Fruit fly (Drosophila melanogaster) whole organism, embryonic: ENCODE data around the gene Or9a.
A peak's percentile ranks its signal among the peaks of the same experiment; 100 is the strongest.

Experiments
- BEAF-32 ChIP-seq: fragments of 200-800 bp; sonication (Bioruptor generic); optimal IDR thresholded peaks from 3 replicates; lab custom pipeline; 2017; ENCODE audit warnings: missing biosample characterization, missing genetic modification characterization, mild to moderate bottlenecking, moderate library complexity, missing genetic modification reagents
- CG13123 ChIP-seq: fragments of 200-800 bp; sonication (Bioruptor generic); optimal IDR thresholded peaks from 2 replicates; lab custom pipeline; 2016; ENCODE audit warnings: missing biosample characterization, missing genetic modification characterization
- CG13287 ChIP-seq: fragments of 200-800 bp; sonication (Bioruptor generic); IDR thresholded peaks from 2 replicates; pipeline ENCODE4 v1.3.6; 2022; ENCODE audit warnings: missing biosample characterization, missing genetic modification characterization; ENCODE audit not compliant: partially characterized antibody
- CG15479 ChIP-seq: fragments of 200-800 bp; sonication (Bioruptor generic); optimal IDR thresholded peaks from 3 replicates; lab custom pipeline; 2019; ENCODE audit warnings: missing biosample characterization, mild to moderate bottlenecking, missing genetic modification characterization, moderate library complexity
- CG1603 ChIP-seq: fragments of 200-800 bp; sonication (Bioruptor generic); optimal IDR thresholded peaks from 2 replicates; lab custom pipeline; 2019; ENCODE audit warnings: missing biosample characterization, mild to moderate bottlenecking, missing genetic modification characterization, moderate library complexity
- CG16815 ChIP-seq: fragments of 200-800 bp; sonication (Bioruptor generic); optimal IDR thresholded peaks from 3 replicates; lab custom pipeline; 2017; ENCODE audit warnings: missing biosample characterization, mild to moderate bottlenecking, missing genetic modification characterization
- CG17186 ChIP-seq: fragments of 200-800 bp; sonication (Bioruptor generic); optimal IDR thresholded peaks from 3 replicates; lab custom pipeline; 2017; ENCODE audit warnings: missing biosample characterization, missing genetic modification reagents, missing genetic modification characterization
- CG17802 ChIP-seq: fragments of 200-800 bp; sonication (Bioruptor generic); optimal IDR thresholded peaks from 2 replicates; lab custom pipeline; 2018; ENCODE audit warnings: missing biosample characterization, mild to moderate bottlenecking, missing genetic modification characterization, moderate library complexity
- CG2120 ChIP-seq: fragments of 200-800 bp; sonication (Bioruptor generic); optimal IDR thresholded peaks from 3 replicates; lab custom pipeline; 2016; ENCODE audit warnings: missing biosample characterization, missing genetic modification characterization
- CG3065 ChIP-seq: fragments of 200-800 bp; sonication (Bioruptor generic); optimal IDR thresholded peaks from 2 replicates; lab custom pipeline; 2016; ENCODE audit warnings: missing biosample characterization, missing genetic modification characterization
- CG33557 ChIP-seq: fragments of 200-800 bp; sonication (Bioruptor generic); optimal IDR thresholded peaks from 2 replicates; lab custom pipeline; 2019; ENCODE audit warnings: missing biosample characterization, mild to moderate bottlenecking, missing genetic modification characterization, moderate library complexity
- CG4328 ChIP-seq: fragments of 200-800 bp; sonication (Bioruptor generic); optimal IDR thresholded peaks from 3 replicates; lab custom pipeline; 2017; ENCODE audit warnings: missing biosample characterization, missing genetic modification reagents, missing genetic modification characterization
- CG6791 ChIP-seq: fragments of 200-800 bp; sonication (Bioruptor generic); IDR thresholded peaks from 3 replicates; pipeline ENCODE4 v1.3.6; 2022; ENCODE audit warnings: missing biosample characterization, missing genetic modification characterization; ENCODE audit not compliant: partially characterized antibody
- CG7556 ChIP-seq: fragments of 200-800 bp; sonication (Bioruptor generic); optimal IDR thresholded peaks from 2 replicates; lab custom pipeline; 2017; ENCODE audit warnings: missing biosample characterization, mild to moderate bottlenecking, missing genetic modification characterization
- CG7987 ChIP-seq: fragments of 200-800 bp; sonication (Bioruptor generic); optimal IDR thresholded peaks from 2 replicates; lab custom pipeline; 2018; ENCODE audit warnings: missing biosample characterization, mild to moderate bottlenecking, missing genetic modification characterization, moderate library complexity
- CG8478 ChIP-seq: fragments of >200 bp; optimal IDR thresholded peaks from 2 replicates; lab custom pipeline; 2018
- CG9437 ChIP-seq: fragments of 200-800 bp; sonication (Bioruptor generic); optimal IDR thresholded peaks from 2 replicates; lab custom pipeline; 2018; ENCODE audit warnings: missing biosample characterization, mild to moderate bottlenecking, missing genetic modification characterization
- CG9932 ChIP-seq: fragments of 200-800 bp; sonication (Bioruptor generic); IDR thresholded peaks from 2 replicates; pipeline ENCODE4 v1.3.6; 2022; ENCODE audit warnings: missing biosample characterization, missing genetic modification characterization
- E2f2 ChIP-seq: fragments of 200-800 bp; sonication (Bioruptor generic); IDR thresholded peaks from 2 replicates; pipeline ENCODE4 v1.3.6; 2022; ENCODE audit warnings: missing biosample characterization, missing genetic modification characterization
- Elba2 ChIP-seq: fragments of 200-800 bp; sonication (Bioruptor generic); optimal IDR thresholded peaks from 3 replicates; lab custom pipeline; 2016; ENCODE audit warnings: missing biosample characterization, missing genetic modification characterization
- Ets97D ChIP-seq: fragments of 200-800 bp; sonication (Bioruptor generic); optimal IDR thresholded peaks from 3 replicates; lab custom pipeline; 2016; ENCODE audit warnings: missing biosample characterization, missing genetic modification characterization
- HLH54F ChIP-seq: fragments of 200-800 bp; sonication (Bioruptor generic); optimal IDR thresholded peaks from 3 replicates; lab custom pipeline; 2016; ENCODE audit warnings: missing biosample characterization, missing genetic modification characterization
- Meics ChIP-seq: fragments of 200-800 bp; sonication (Bioruptor generic); optimal IDR thresholded peaks from 2 replicates; lab custom pipeline; 2017; ENCODE audit warnings: missing biosample characterization, mild to moderate bottlenecking, missing genetic modification characterization
- Mrtf ChIP-seq: fragments of 200-800 bp; sonication (Bioruptor generic); IDR thresholded peaks from 3 replicates; pipeline ENCODE4 v1.3.6; 2022; ENCODE audit warnings: missing biosample characterization, missing genetic modification characterization
- NC2β ChIP-seq: fragments of 200-800 bp; sonication (Bioruptor generic); optimal IDR thresholded peaks from 2 replicates; lab custom pipeline; 2016; ENCODE audit warnings: missing biosample characterization, missing genetic modification characterization
- Neu2 ChIP-seq: fragments of 200-800 bp; sonication (Bioruptor generic); optimal IDR thresholded peaks from 3 replicates; lab custom pipeline; 2016; ENCODE audit warnings: missing biosample characterization, missing genetic modification characterization, borderline replicate concordance
- Nf-YA ChIP-seq: fragments of 200-800 bp; sonication (Bioruptor generic); IDR thresholded peaks from 2 replicates; pipeline ENCODE4 v1.3.6; 2022; ENCODE audit warnings: missing biosample characterization, missing genetic modification characterization
- Opbp ChIP-seq: fragments of 200-800 bp; sonication (Bioruptor generic); IDR thresholded peaks from 3 replicates; pipeline ENCODE4 v1.3.6; 2022; ENCODE audit warnings: missing biosample characterization, missing genetic modification characterization; ENCODE audit not compliant: partially characterized antibody
- Sry-δ ChIP-seq: fragments of 200-800 bp; sonication (Bioruptor generic); optimal IDR thresholded peaks from 2 replicates; lab custom pipeline; 2016; ENCODE audit warnings: missing biosample characterization, missing genetic modification characterization
- YL-1 ChIP-seq: fragments of 200-800 bp; sonication (Bioruptor generic); optimal IDR thresholded peaks from 3 replicates; lab custom pipeline; 2017; ENCODE audit warnings: missing biosample characterization, mild to moderate bottlenecking, missing genetic modification characterization
- ato ChIP-seq: fragments of 200-800 bp; sonication (Bioruptor generic); IDR thresholded peaks from 2 replicates; pipeline ENCODE4 v1.3.6; 2022; ENCODE audit warnings: missing biosample characterization, missing genetic modification characterization; ENCODE audit not compliant: partially characterized antibody
- chinmo ChIP-seq: fragments of 200-800 bp; sonication (Bioruptor generic); IDR thresholded peaks from 4 replicates; pipeline ENCODE4 v1.3.6; 2022; ENCODE audit warnings: missing biosample characterization, missing genetic modification characterization; ENCODE audit not compliant: partially characterized antibody
- crc ChIP-seq: fragments of 200-800 bp; sonication (Bioruptor generic); optimal IDR thresholded peaks from 2 replicates; lab custom pipeline; 2016; ENCODE audit warnings: missing biosample characterization, missing genetic modification characterization
- emc ChIP-seq: fragments of 200-800 bp; sonication (Bioruptor generic); optimal IDR thresholded peaks from 2 replicates; lab custom pipeline; 2016; ENCODE audit warnings: missing biosample characterization, missing genetic modification characterization
- ewg ChIP-seq: fragments of 200-800 bp; sonication (Bioruptor generic); optimal IDR thresholded peaks from 3 replicates; lab custom pipeline; 2017; ENCODE audit warnings: mild to moderate bottlenecking, missing biosample characterization, missing genetic modification reagents, missing genetic modification characterization
- exex ChIP-seq: fragments of 200-800 bp; sonication (Bioruptor generic); optimal IDR thresholded peaks from 4 replicates; lab custom pipeline; 2018; ENCODE audit warnings: missing biosample characterization, mild to moderate bottlenecking, missing genetic modification characterization, moderate library complexity
- fd3F ChIP-seq: fragments of 200-800 bp; sonication (Bioruptor generic); optimal IDR thresholded peaks from 2 replicates; lab custom pipeline; 2018; ENCODE audit warnings: missing biosample characterization, mild to moderate bottlenecking, missing genetic modification characterization, moderate library complexity
- gfzf ChIP-seq: fragments of 200-800 bp; sonication (Bioruptor generic); optimal IDR thresholded peaks from 2 replicates; lab custom pipeline; 2016; ENCODE audit warnings: missing biosample characterization, mild to moderate bottlenecking, missing genetic modification characterization, moderate library complexity
- grau ChIP-seq: fragments of 200-800 bp; optimal IDR thresholded peaks from 3 replicates; lab custom pipeline; 2019; ENCODE audit warnings: missing biosample characterization, mild to moderate bottlenecking, missing genetic modification characterization, moderate library complexity
- inv ChIP-seq: fragments of 200-800 bp; sonication (Bioruptor generic); IDR thresholded peaks from 2 replicates; pipeline ENCODE4 v1.3.6; 2022; ENCODE audit warnings: missing biosample characterization, missing genetic modification characterization; ENCODE audit not compliant: partially characterized antibody
- mam ChIP-seq: fragments of 200-800 bp; sonication (Bioruptor generic); optimal IDR thresholded peaks from 3 replicates; lab custom pipeline; 2016; ENCODE audit warnings: missing biosample characterization, missing genetic modification characterization
- mld ChIP-seq: fragments of 200-800 bp; sonication (Bioruptor generic); IDR thresholded peaks from 3 replicates; pipeline ENCODE4 v1.3.6; 2022; ENCODE audit warnings: missing biosample characterization, missing genetic modification characterization; ENCODE audit not compliant: partially characterized antibody
- nmo ChIP-seq: fragments of 200-800 bp; sonication (Bioruptor generic); optimal IDR thresholded peaks from 2 replicates; lab custom pipeline; 2018; ENCODE audit warnings: missing biosample characterization, mild to moderate bottlenecking, missing genetic modification characterization, moderate library complexity
- onecut ChIP-seq: fragments of 200-800 bp; sonication (Bioruptor generic); IDR thresholded peaks from 2 replicates; pipeline ENCODE4 v1.3.6; 2022; ENCODE audit warnings: missing biosample characterization, missing genetic modification characterization
- sens-2 ChIP-seq: fragments of 200-800 bp; sonication (Bioruptor generic); IDR thresholded peaks from 2 replicates; pipeline ENCODE4 v1.3.6; 2022; ENCODE audit warnings: missing biosample characterization, missing genetic modification characterization
- stc ChIP-seq: fragments of 200-800 bp; sonication (Bioruptor generic); IDR thresholded peaks from 2 replicates; pipeline ENCODE4 v1.3.6; 2022; ENCODE audit warnings: missing biosample characterization, missing genetic modification characterization
- stwl ChIP-seq: fragments of 200-800 bp; sonication (Bioruptor generic); optimal IDR thresholded peaks from 3 replicates; lab custom pipeline; 2018; ENCODE audit warnings: missing biosample characterization, mild to moderate bottlenecking, missing genetic modification characterization, moderate library complexity
- tio ChIP-seq: fragments of 200-800 bp; sonication (Bioruptor generic); optimal IDR thresholded peaks from 2 replicates; lab custom pipeline; 2017; ENCODE audit warnings: missing biosample characterization, missing genetic modification characterization, inconsistent platforms
- toy ChIP-seq: fragments of 200-800 bp; sonication (Bioruptor generic); IDR thresholded peaks from 2 replicates; pipeline ENCODE4 v1.3.6; 2022; ENCODE audit warnings: missing biosample characterization, missing genetic modification characterization

Gene Or9a

DNA sequence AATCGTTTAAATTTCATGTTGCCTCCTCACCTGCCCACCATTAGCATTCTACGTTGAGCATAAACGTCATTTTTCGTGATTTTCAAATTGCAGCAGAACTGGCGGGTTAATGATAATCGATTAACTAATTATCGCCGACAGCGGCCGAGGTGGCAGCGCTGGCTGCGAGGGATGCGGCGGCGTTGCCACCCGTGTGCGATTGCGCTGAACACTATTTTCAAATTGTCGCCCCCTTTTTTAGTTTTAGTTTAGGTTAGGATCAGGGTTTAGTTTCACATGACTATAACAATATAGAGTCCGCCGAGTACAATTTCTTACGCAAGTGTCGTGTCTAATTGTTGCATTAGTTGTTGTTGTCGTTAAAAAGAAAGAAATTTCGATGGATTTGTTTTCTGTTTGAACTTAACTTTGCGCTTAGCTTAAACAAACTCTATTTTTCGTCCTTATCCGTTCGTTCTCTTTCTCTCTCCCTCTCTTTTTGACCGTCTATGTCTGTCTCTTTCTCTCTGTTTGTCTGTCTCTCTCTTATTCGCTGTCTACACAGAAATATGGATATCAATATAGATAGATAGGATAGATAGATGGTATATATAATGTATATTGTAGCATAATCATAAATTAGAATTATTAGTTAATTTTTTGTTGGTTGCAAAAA lies 3.7 kb upstream of the Or9a start (continued):
- TF ChIP-seq inv (GFP tag; lab: Robert Waterston, UW) (0 out of 2 replicates have a peak, but pooled peaks have one; percentile 27), gfzf (GFP tag; lab: Kevin White, UChicago) (peak; percentile 19), CG1603 (tag; lab: Kevin White, UChicago) (no peak), CG4328 (GFP tag; lab: Kevin White, UChicago) (no peak), E2f2 (peak; percentile 98), CG16815 (GFP tag; lab: Kevin White, UChicago) (no peak), CG3065 (GFP tag; lab: Kevin White, UChicago) (no peak), CG33557 (GFP tag; lab: Kevin White, UChicago) (no peak), ato (GFP tag; lab: Robert Waterston, UW) (peak; percentile 25; the same call in 1 of the 2 replicates), nmo (GFP tag; lab: Kevin White, UChicago) (peak; percentile 22), emc (GFP tag; lab: Kevin White, UChicago) (no peak), stwl (tag; lab: Kevin White, UChicago) (peak; percentile 82), chinmo (GFP tag; lab: Robert Waterston, UW) (peak; percentile 77; the same call in 2 of the 4 replicates), CG7556 (GFP tag; lab: Kevin White, UChicago) (no peak), Mrtf (no peak), CG9932 (0 out of 2 replicates have a peak, but pooled peaks have one; percentile 6), Opbp (GFP tag; lab: Robert Waterston, UW) (peak; percentile 71; the same call in 2 of the 3 replicates), CG9437 (GFP tag; lab: Kevin White, UChicago) (no peak), mld (no peak), ewg (peak; percentile 41), HLH54F (no peak), crc (GFP tag; lab: Kevin White, UChicago) (no peak), onecut (GFP tag; lab: Robert Waterston, UW) (peak; percentile 35; the same call in 1 of the 2 replicates), CG7987 (GFP tag; lab: Kevin White, UChicago) (no peak), Meics (no peak), tio (no peak), CG15479 (peak; percentile 3), CG13123 (GFP tag; lab: Kevin White, UChicago) (no peak), CG6791 (peak; percentile 63; the same call in 2 of the 3 replicates), CG17186 (GFP tag; lab: Kevin White, UChicago) (peak; percentile 61), Neu2 (GFP tag; lab: Kevin White, UChicago) (no peak), sens-2 (GFP tag; lab: Robert Waterston, UW) (no peak), Sry-δ (GFP tag; lab: Kevin White, UChicago) (peak; percentile 64), Ets97D (peak; percentile 91), NC2β (GFP tag; lab: Kevin White, UChicago) (peak; percentile 36), CG2120 (GFP tag; lab: Kevin White, UChicago) (peak; percentile 28), fd3F (GFP tag; lab: Kevin White, UChicago) (no peak), toy (GFP tag; lab: Robert Waterston, UW) (no peak), exex (no peak), Nf-YA (GFP tag; lab: Robert Waterston, UW) (no peak), CG17802 (tag; lab: Kevin White, UChicago) (no peak), mam (GFP tag; lab: Kevin White, UChicago) (peak; percentile 13), YL-1 (GFP tag; lab: Kevin White, UChicago) (peak; percentile 28), Elba2 (peak; percentile 35), BEAF-32 (GFP tag; lab: Kevin White, UChicago) (peak; percentile 59), CG8478 (lab: Kevin White, UChicago) (no peak), CG13287 (GFP tag; lab: Robert Waterston, UW) (peak; percentile 52), grau (tag; lab: Kevin White, UChicago) (no peak), stc (GFP tag; lab: Robert Waterston, UW) (no peak)
